Worm (Caenorhabditis elegans): Measurements from ENCODE around the gene clec-215.

The clec-215 gene

ce11 chrV:7631732-7632131 lies 19.6 kb downstream of the clec-215 start, which contains the start of gene srd-25:
Gene srd-25 (plus strand): TSS chrV:7632032.
- TF ChIP-seq nhr-11 (tag; optimal IDR thresholded peaks at IDR 0.05) (no peak), nhr-23 (tag; optimal IDR thresholded peaks at IDR 0.05) (no peak), egl-27 (tag; optimal IDR thresholded peaks at IDR 0.05) (no peak), nhr-21 (tag; optimal IDR thresholded peaks at IDR 0.05) (no peak), sem-4 (tag; optimal IDR thresholded peaks at IDR 0.05) (no peak), nhr-12 (tag; optimal IDR thresholded peaks at IDR 0.05) (no peak), dmd-4 (tag; optimal IDR thresholded peaks at IDR 0.05) (no peak), lin-13 (GFP tag; optimal IDR thresholded peaks at IDR 0.05) (no peak), ztf-11 (tag; optimal IDR thresholded peaks at IDR 0.05) (no peak), sma-3 (GFP tag; optimal IDR thresholded peaks at IDR 0.05) (no peak), skn-1 (tag; optimal IDR thresholded peaks at IDR 0.05) (no peak), lin-39 (tag; optimal IDR thresholded peaks at IDR 0.05) (no peak), unc-39 (tag; optimal IDR thresholded peaks at IDR 0.05) (no peak), ztf-4 (tag; optimal IDR thresholded peaks at IDR 0.05) (no peak), R02D3.7 (tag; optimal IDR thresholded peaks at IDR 0.05) (no peak), snpc-4 (tag; optimal IDR thresholded peaks at IDR 0.05) (no peak), unc-55 (GFP tag; optimal IDR thresholded peaks at IDR 0.05) (no peak), unc-62 (GFP tag; optimal IDR thresholded peaks at IDR 0.05) (no peak)

ce11 chrV:7634657-7635056 lies 22.5 kb downstream of the clec-215 start, which contains the start of gene srd-31:
Gene srd-31 (minus strand): TSS chrV:7634757.
- TF ChIP-seq elt-1 (tag; optimal IDR thresholded peaks at IDR 0.05) (no peak), mdl-1 (tag; optimal IDR thresholded peaks at IDR 0.05) (no peak), ZK546.5 (tag; optimal IDR thresholded peaks at IDR 0.05) (no peak), nhr-23 (tag; optimal IDR thresholded peaks at IDR 0.05) (no peak), lsy-2 (tag; optimal IDR thresholded peaks at IDR 0.05) (no peak), Y55F3AM.14 (GFP tag; optimal IDR thresholded peaks at IDR 0.05) (no peak)

ce11 chrV:7635469-7635868 lies 23.3 kb downstream of the clec-215 start, which contains the start of gene srd-29:
Gene srd-29 (plus strand): TSS chrV:7635769.
- TF ChIP-seq elt-3 (tag; optimal IDR thresholded peaks at IDR 0.05) (no peak), zag-1 (tag; optimal IDR thresholded peaks at IDR 0.05) (no peak), sma-3 (GFP tag; optimal IDR thresholded peaks at IDR 0.05) (no peak)

ce11 chrV:7637801-7638200 lies 25.7 kb downstream of the clec-215 start, which contains the start of gene clec-45:
Gene clec-45 (plus strand): TSS chrV:7638101.
- TF ChIP-seq zag-1 (tag; optimal IDR thresholded peaks at IDR 0.05) (no peak), crh-2 (tag; optimal IDR thresholded peaks at IDR 0.05) (no peak), ceh-82 (tag; optimal IDR thresholded peaks at IDR 0.05) (no peak), nhr-10 (tag; optimal IDR thresholded peaks at IDR 0.05) (no peak), C34F6.9 (tag; optimal IDR thresholded peaks at IDR 0.05) (no peak), nhr-237 (tag; optimal IDR thresholded peaks at IDR 0.05) (no peak), R02D3.7 (tag; optimal IDR thresholded peaks at IDR 0.05) (no peak), ama-1 (optimal IDR thresholded peaks at IDR 0.05) (no peak), mbf-1 (tag; optimal IDR thresholded peaks at IDR 0.05) (no peak)

ce11 chrV:7639356-7639755 lies 27.2 kb downstream of the clec-215 start:
- TF ChIP-seq elt-1 (tag; optimal IDR thresholded peaks at IDR 0.05) (no peak), ztf-1 (GFP tag; conservative IDR thresholded peaks at IDR 0.05) (no peak), snpc-4 (tag; optimal IDR thresholded peaks at IDR 0.05) (no peak), nhr-10 (tag; optimal IDR thresholded peaks at IDR 0.05) (no peak), peb-1 (tag; optimal IDR thresholded peaks at IDR 0.05) (no peak), F13H6.1 (tag; optimal IDR thresholded peaks at IDR 0.05) (no peak), nhr-6 (tag; optimal IDR thresholded peaks at IDR 0.05) (no peak), ztf-11 (tag; optimal IDR thresholded peaks at IDR 0.05) (no peak), ZK546.5 (tag; optimal IDR thresholded peaks at IDR 0.05) (no peak), mbf-1 (tag; optimal IDR thresholded peaks at IDR 0.05) (no peak), gmeb-1 (tag; optimal IDR thresholded peaks at IDR 0.05) (no peak), lin-13 (GFP tag; optimal IDR thresholded peaks at IDR 0.05) (no peak), C34F6.9 (tag; optimal IDR thresholded peaks at IDR 0.05) (no peak)

Measured in whole organism, L2 larva.